Fruit fly (Drosophila melanogaster): ENCODE measurements around the gene Mcm7.

Mcm7 gene

dm6 chr3L:8920710-8921109, 29.3 kb downstream of the Mcm7 start (continued):
- TF ChIP-seq bbx (GFP tag; IDR thresholded peaks at IDR 0.05; ENCODE audit: partially characterized antibody), result no peak
- TF ChIP-seq unc-4 (GFP tag; IDR thresholded peaks at IDR 0.05; ENCODE audit: partially characterized antibody), result no peak
- peak; percentile 17 for TF ChIP-seq trem (tag; optimal IDR thresholded peaks at IDR 0.05)
- peak; percentile 36 for TF ChIP-seq CG5245 (GFP tag; optimal IDR thresholded peaks at IDR 0.05)
- TF ChIP-seq CG5953 (GFP tag; IDR thresholded peaks at IDR 0.05), result 0 out of 2 replicates have a peak, but pooled peaks have one; percentile 26
- TF ChIP-seq CG17568 (GFP tag; optimal IDR thresholded peaks at IDR 0.05), result peak; percentile 29
- no peak for TF ChIP-seq tup (GFP tag; optimal IDR thresholded peaks at IDR 0.05)
- TF ChIP-seq chinmo (GFP tag; IDR thresholded peaks at IDR 0.05; ENCODE audit: partially characterized antibody), result no peak
- TF ChIP-seq vfl (GFP tag; optimal IDR thresholded peaks at IDR 0.05), result no peak
- TF ChIP-seq danr (GFP tag; IDR thresholded peaks at IDR 0.05), result peak; percentile 47; the same call in 1 of the 2 replicates
- peak; percentile 85 for TF ChIP-seq CG11504 (tag; optimal IDR thresholded peaks at IDR 0.05)
- peak; percentile 62 for TF ChIP-seq CG9932 (GFP tag; IDR thresholded peaks at IDR 0.05)
- no peak for TF ChIP-seq CG12299 (tag; optimal IDR thresholded peaks at IDR 0.05)
- TF ChIP-seq ato (GFP tag; IDR thresholded peaks at IDR 0.05; ENCODE audit: partially characterized antibody), result no peak
- no peak for TF ChIP-seq Opbp (GFP tag; IDR thresholded peaks at IDR 0.05; ENCODE audit: partially characterized antibody)
- no peak for TF ChIP-seq CG6175 (GFP tag; IDR thresholded peaks at IDR 0.05)
- TF ChIP-seq Dad (GFP tag; optimal IDR thresholded peaks at IDR 0.05), result peak; percentile 46
- TF ChIP-seq CG14667 (GFP tag; IDR thresholded peaks at IDR 0.05), result peak; percentile 54
- peak; percentile 69 for TF ChIP-seq CG1024 (GFP tag; IDR thresholded peaks at IDR 0.05)
- no peak for TF ChIP-seq Usf (GFP tag; optimal IDR thresholded peaks at IDR 0.05)
- no peak for TF ChIP-seq inv (GFP tag; IDR thresholded peaks at IDR 0.05; ENCODE audit: partially characterized antibody)
- peak; percentile 77 for TF ChIP-seq vvl (GFP tag; IDR thresholded peaks at IDR 0.05)
- TF ChIP-seq schlank (tag; optimal IDR thresholded peaks at IDR 0.05), result no peak
- no peak for TF ChIP-seq CG6272 (GFP tag; IDR thresholded peaks at IDR 0.05)
- TF ChIP-seq CG3407 (GFP tag; optimal IDR thresholded peaks at IDR 0.05), result peak; percentile 24
- TF ChIP-seq scrt (GFP tag; optimal IDR thresholded peaks at IDR 0.05), result peak; percentile 52
- peak; percentile 61 for TF ChIP-seq CoRest (tag; optimal IDR thresholded peaks at IDR 0.05)
- no peak for TF ChIP-seq knrl (GFP tag; IDR thresholded peaks at IDR 0.05; ENCODE audit: partially characterized antibody)
- TF ChIP-seq onecut (GFP tag; IDR thresholded peaks at IDR 0.05), result peak; percentile 53
- TF ChIP-seq zen2 (GFP tag; IDR thresholded peaks at IDR 0.05; ENCODE audit: partially characterized antibody), result no peak
- TF ChIP-seq HLH3B (GFP tag; IDR thresholded peaks at IDR 0.05), result peak; percentile 69; the same call in 1 of the 2 replicates
- TF ChIP-seq eve (GFP tag; optimal IDR thresholded peaks at IDR 0.05), result peak in 1 of 2 experiments; percentile 59
- peak; percentile 59 for TF ChIP-seq Atf6 (GFP tag; IDR thresholded peaks at IDR 0.05)
- TF ChIP-seq gsb (GFP tag; IDR thresholded peaks at IDR 0.05), result no peak
- TF ChIP-seq CG15601 (tag; optimal IDR thresholded peaks at IDR 0.05), result peak; percentile 6
- peak; percentile 69 for TF ChIP-seq ind (GFP tag; optimal IDR thresholded peaks at IDR 0.05)
- TF ChIP-seq Hr3 (GFP tag; optimal IDR thresholded peaks at IDR 0.05), result peak; percentile 53
- TF ChIP-seq CG17359 (tag; optimal IDR thresholded peaks at IDR 0.05), result peak; percentile 87
- TF ChIP-seq Lhr (GFP tag; optimal IDR thresholded peaks at IDR 0.05), result no peak
- peak; percentile 62 for TF ChIP-seq seq (GFP tag; IDR thresholded peaks at IDR 0.05)
- no peak for TF ChIP-seq da (GFP tag; optimal IDR thresholded peaks at IDR 0.05)
- TF ChIP-seq Six4 (GFP tag; optimal IDR thresholded peaks at IDR 0.05), result no peak
- TF ChIP-seq Drgx (GFP tag; IDR thresholded peaks at IDR 0.05), result peak; percentile 94
- peak; percentile 49 for TF ChIP-seq Mes4 (GFP tag; optimal IDR thresholded peaks at IDR 0.05)
- peak; percentile 64 for TF ChIP-seq al (GFP tag; IDR thresholded peaks at IDR 0.05)
- TF ChIP-seq ATbp (GFP tag; optimal IDR thresholded peaks at IDR 0.05), result peak; percentile 71
- peak; percentile 54 for TF ChIP-seq org-1 (GFP tag; optimal IDR thresholded peaks at IDR 0.05)
- peak; percentile 54 for TF ChIP-seq CG1792 (GFP tag; optimal IDR thresholded peaks at IDR 0.05)
- TF ChIP-seq CG11456 (GFP tag; IDR thresholded peaks at IDR 0.05), result peak; percentile 68; the same call in 1 of the 3 replicates
- TF ChIP-seq fru (optimal IDR thresholded peaks at IDR 0.05), result no peak
- TF ChIP-seq eyg (GFP tag; optimal IDR thresholded peaks at IDR 0.05), result no peak
